Fruit fly (Drosophila melanogaster) whole organism, embryonic: Measurements from ENCODE around the gene CG34183.

Source experiments
- Abd-B ChIP-seq: fragments of 200-800 bp; sonication (Bioruptor generic); optimal IDR thresholded peaks from 2 replicates; lab custom pipeline; 2018; ENCODE audit warnings: missing biosample characterization, mild to moderate bottlenecking, missing genetic modification characterization, moderate library complexity
- Asciz ChIP-seq: fragments of 200-800 bp; sonication (Bioruptor generic); optimal IDR thresholded peaks from 2 replicates; lab custom pipeline; 2017; ENCODE audit warnings: missing biosample characterization, mild to moderate bottlenecking, missing genetic modification characterization, missing genetic modification reagents
- Awh ChIP-seq: fragments of 200-800 bp; sonication (Bioruptor generic); IDR thresholded peaks from 2 replicates; pipeline ENCODE4, ENCODE4 v1.3.6; 2022; ENCODE audit warnings: missing biosample characterization, missing genetic modification characterization
- B-H1 ChIP-seq: fragments of 200-800 bp; sonication (Bioruptor generic); IDR thresholded peaks from 3 replicates; pipeline ENCODE4 v1.3.6; 2022; ENCODE audit warnings: missing biosample characterization, missing genetic modification characterization
- Bgb ChIP-seq: fragments of 200-800 bp; sonication (Bioruptor generic); IDR thresholded peaks from 2 replicates; pipeline ENCODE4 v1.3.6; 2022; ENCODE audit warnings: missing biosample characterization, missing genetic modification characterization; ENCODE audit not compliant: partially characterized antibody
- CG10565 ChIP-seq: fragments of 200-800 bp; sonication (Bioruptor generic); optimal IDR thresholded peaks from 3 replicates; lab custom pipeline; 2016; ENCODE audit warnings: missing biosample characterization, mild to moderate bottlenecking, missing genetic modification characterization
- CG11696 ChIP-seq: fragments of 200-800 bp; sonication (Bioruptor generic); IDR thresholded peaks from 2 replicates; pipeline ENCODE4 v1.3.6; 2022; ENCODE audit warnings: missing biosample characterization, missing genetic modification characterization
- CG12391 ChIP-seq: fragments of 200-800 bp; sonication (Bioruptor generic); optimal IDR thresholded peaks from 3 replicates; lab custom pipeline; 2018; ENCODE audit warnings: missing biosample characterization, mild to moderate bottlenecking, missing genetic modification characterization, moderate library complexity
- CG12744 ChIP-seq: fragments of 200-800 bp; sonication (Bioruptor generic); optimal IDR thresholded peaks from 2 replicates; lab custom pipeline; 2016; ENCODE audit warnings: missing biosample characterization, missing genetic modification characterization
- CG14860 ChIP-seq: fragments of 200-800 bp; sonication (Bioruptor generic); IDR thresholded peaks from 3 replicates; pipeline ENCODE4 v1.3.6; 2022; ENCODE audit warnings: missing biosample characterization, missing genetic modification characterization; ENCODE audit not compliant: partially characterized antibody
- CG15696 ChIP-seq: fragments of 200-800 bp; sonication (Bioruptor generic); optimal IDR thresholded peaks from 2 replicates; lab custom pipeline; 2019; ENCODE audit warnings: missing biosample characterization, mild to moderate bottlenecking, missing genetic modification characterization, moderate library complexity
- CG16863 ChIP-seq: fragments of 200-800 bp; sonication (Bioruptor generic); optimal IDR thresholded peaks from 3 replicates; lab custom pipeline; 2016; ENCODE audit warnings: missing biosample characterization, missing genetic modification characterization
- CG17328 ChIP-seq: fragments of 200-800 bp; sonication (Bioruptor generic); IDR thresholded peaks from 2 replicates; pipeline ENCODE4 v1.3.6; 2022; ENCODE audit warnings: missing biosample characterization, missing genetic modification characterization
- CG17912 ChIP-seq: fragments of 200-800 bp; sonication (Bioruptor generic); optimal IDR thresholded peaks from 2 replicates; lab custom pipeline; 2018; ENCODE audit warnings: missing biosample characterization, mild to moderate bottlenecking, missing genetic modification characterization
- CG2202 ChIP-seq: fragments of 200-800 bp; sonication (Bioruptor generic); optimal IDR thresholded peaks from 2 replicates; lab custom pipeline; 2018; ENCODE audit warnings: missing biosample characterization, mild to moderate bottlenecking, missing genetic modification characterization
- CG31388 ChIP-seq: fragments of 200-800 bp; sonication (Bioruptor generic); optimal IDR thresholded peaks from 2 replicates; lab custom pipeline; 2016; ENCODE audit warnings: missing biosample characterization, missing genetic modification characterization
- CG42726 ChIP-seq: fragments of 200-800 bp; sonication (Bioruptor generic); IDR thresholded peaks from 2 replicates; pipeline ENCODE4 v1.3.6; 2022; ENCODE audit warnings: missing biosample characterization, missing genetic modification characterization; ENCODE audit not compliant: partially characterized antibody
- CG6813 ChIP-seq: fragments of 200-800 bp; sonication (Bioruptor generic); optimal IDR thresholded peaks from 2 replicates; lab custom pipeline; 2017; ENCODE audit warnings: missing biosample characterization, missing genetic modification characterization, mild to moderate bottlenecking, moderate library complexity, missing genetic modification reagents
- CG6854 ChIP-seq: fragments of 200-800 bp; sonication (Bioruptor generic); optimal IDR thresholded peaks from 3 replicates; lab custom pipeline; 2017; ENCODE audit warnings: missing biosample characterization, mild to moderate bottlenecking, missing genetic modification characterization
- CG7357 ChIP-seq: fragments of 200-800 bp; sonication (Bioruptor generic); IDR thresholded peaks from 3 replicates; pipeline ENCODE4 v1.3.6; 2022; ENCODE audit warnings: missing biosample characterization, missing genetic modification characterization
- CG7556 ChIP-seq: fragments of 200-800 bp; sonication (Bioruptor generic); optimal IDR thresholded peaks from 2 replicates; lab custom pipeline; 2017; ENCODE audit warnings: missing biosample characterization, mild to moderate bottlenecking, missing genetic modification characterization
- CG9215 ChIP-seq: fragments of 200-800 bp; sonication (Bioruptor generic); IDR thresholded peaks from 2 replicates; pipeline ENCODE4 v1.3.6; 2022; ENCODE audit warnings: missing biosample characterization, missing genetic modification characterization
- D19B ChIP-seq: fragments of 200-800 bp; sonication (Bioruptor generic); optimal IDR thresholded peaks from 2 replicates; lab custom pipeline; 2017; ENCODE audit warnings: missing biosample characterization, mild to moderate bottlenecking, missing genetic modification characterization
- Fer1 ChIP-seq: fragments of 200-800 bp; sonication (Bioruptor generic); optimal IDR thresholded peaks from 2 replicates; lab custom pipeline; 2017; ENCODE audit warnings: missing biosample characterization, mild to moderate bottlenecking, missing genetic modification characterization
- HLHmδ ChIP-seq: fragments of 200-800 bp; sonication (Bioruptor generic); optimal IDR thresholded peaks from 2 replicates; lab custom pipeline; 2018; ENCODE audit warnings: missing biosample characterization, mild to moderate bottlenecking, missing genetic modification characterization, moderate library complexity
- Jarid2 ChIP-seq: fragments of 200-800 bp; sonication (Bioruptor generic); optimal IDR thresholded peaks from 3 replicates; lab custom pipeline; 2017; ENCODE audit warnings: mild to moderate bottlenecking, missing biosample characterization, missing genetic modification reagents, missing genetic modification characterization
- Lim3 ChIP-seq: fragments of 200-800 bp; sonication (Bioruptor generic); IDR thresholded peaks from 2 replicates; pipeline ENCODE4 v1.3.6; 2022; ENCODE audit warnings: missing biosample characterization, missing genetic modification characterization
- Nf-YB ChIP-seq: fragments of 200-800 bp; sonication (Bioruptor generic); optimal IDR thresholded peaks from 3 replicates; lab custom pipeline; 2019; ENCODE audit warnings: missing biosample characterization, mild to moderate bottlenecking, missing genetic modification characterization, moderate library complexity
- Six4 ChIP-seq: fragments of 200-800 bp; sonication (Bioruptor generic); optimal IDR thresholded peaks from 2 replicates; lab custom pipeline; 2016; ENCODE audit warnings: missing biosample characterization, missing genetic modification characterization
- Sry-β ChIP-seq: fragments of 200-800 bp; sonication (Bioruptor generic); optimal IDR thresholded peaks from 2 replicates; lab custom pipeline; 2018; ENCODE audit warnings: missing biosample characterization, mild to moderate bottlenecking, missing genetic modification characterization, moderate library complexity
- bcd ChIP-seq: fragments of 200-800 bp; sonication (Bioruptor generic); optimal IDR thresholded peaks from 2 replicates; lab custom pipeline; 2017; ENCODE audit warnings: missing biosample characterization, mild to moderate bottlenecking, missing genetic modification characterization
- cas ChIP-seq: fragments of 200-800 bp; sonication (Bioruptor generic); IDR thresholded peaks from 2 replicates; pipeline ENCODE4 v1.3.6; 2022; ENCODE audit warnings: missing biosample characterization, missing genetic modification characterization
- chn ChIP-seq: fragments of 200-800 bp; sonication (Bioruptor generic); optimal IDR thresholded peaks from 2 replicates; lab custom pipeline; 2016; ENCODE audit warnings: missing biosample characterization, missing genetic modification characterization
- cwo ChIP-seq: fragments of 200-800 bp; sonication (Bioruptor generic); optimal IDR thresholded peaks from 3 replicates; lab custom pipeline; 2017; ENCODE audit warnings: missing biosample characterization, missing genetic modification characterization, mild to moderate bottlenecking, moderate library complexity, missing genetic modification reagents
- dmrt11E ChIP-seq: fragments of 200-800 bp; sonication (Bioruptor generic); optimal IDR thresholded peaks from 3 replicates; lab custom pipeline; 2018; ENCODE audit warnings: missing biosample characterization, mild to moderate bottlenecking, missing genetic modification characterization, moderate library complexity
- dpn ChIP-seq, 2 experiments: fragments of 200-800 bp; sonication (Bioruptor generic); optimal IDR thresholded peaks; 3 replicates each; lab custom pipeline; 2016; ENCODE audit warnings: missing biosample characterization in 2 of 2, missing genetic modification characterization in 2 of 2
- gro ChIP-seq: fragments of 200-800 bp; sonication (Bioruptor generic); optimal IDR thresholded peaks from 2 replicates; lab custom pipeline; 2016; ENCODE audit warnings: missing biosample characterization, missing genetic modification characterization
- peb ChIP-seq: fragments of 200-800 bp; sonication (Bioruptor generic); IDR thresholded peaks from 2 replicates; pipeline ENCODE4 v1.3.6; 2022; ENCODE audit warnings: missing biosample characterization, missing genetic modification characterization
- pfk ChIP-seq: fragments of 200-800 bp; sonication (Bioruptor generic); optimal IDR thresholded peaks from 2 replicates; lab custom pipeline; 2018; ENCODE audit warnings: missing biosample characterization, mild to moderate bottlenecking, missing genetic modification characterization, moderate library complexity
- pum ChIP-seq: fragments of 200-800 bp; sonication (Bioruptor generic); optimal IDR thresholded peaks from 2 replicates; lab custom pipeline; 2016; ENCODE audit warnings: missing biosample characterization, missing genetic modification characterization
- row ChIP-seq: fragments of 200-800 bp; sonication (Bioruptor generic); IDR thresholded peaks from 3 replicates; pipeline ENCODE4 v1.3.6; 2022; ENCODE audit warnings: missing biosample characterization, missing genetic modification characterization
- shn ChIP-seq: fragments of 200-800 bp; sonication (Bioruptor generic); optimal IDR thresholded peaks from 3 replicates; lab custom pipeline; 2016; ENCODE audit warnings: missing biosample characterization, missing genetic modification characterization
- sob ChIP-seq: fragments of 200-800 bp; sonication (Bioruptor generic); IDR thresholded peaks from 2 replicates; pipeline ENCODE4 v1.3.6; 2022; ENCODE audit warnings: missing biosample characterization, missing genetic modification characterization
- sqz ChIP-seq: fragments of 200-800 bp; sonication (Bioruptor generic); optimal IDR thresholded peaks from 3 replicates; lab custom pipeline; 2018; ENCODE audit warnings: missing biosample characterization, mild to moderate bottlenecking, missing genetic modification characterization
- unc-4 ChIP-seq: fragments of 200-800 bp; sonication (Bioruptor generic); IDR thresholded peaks from 2 replicates; pipeline ENCODE4 v1.3.6; 2022; ENCODE audit warnings: missing biosample characterization, missing genetic modification characterization; ENCODE audit not compliant: partially characterized antibody
- unpg ChIP-seq: fragments of 200-800 bp; sonication (Bioruptor generic); optimal IDR thresholded peaks from 3 replicates; lab custom pipeline; 2018; ENCODE audit warnings: missing biosample characterization, mild to moderate bottlenecking, missing genetic modification characterization, moderate library complexity
- zen2 ChIP-seq: fragments of 200-800 bp; sonication (Bioruptor generic); IDR thresholded peaks from 3 replicates; pipeline ENCODE4 v1.3.6; 2022; ENCODE audit warnings: missing biosample characterization, missing genetic modification characterization; ENCODE audit not compliant: partially characterized antibody

The CG34183 gene

DNA sequence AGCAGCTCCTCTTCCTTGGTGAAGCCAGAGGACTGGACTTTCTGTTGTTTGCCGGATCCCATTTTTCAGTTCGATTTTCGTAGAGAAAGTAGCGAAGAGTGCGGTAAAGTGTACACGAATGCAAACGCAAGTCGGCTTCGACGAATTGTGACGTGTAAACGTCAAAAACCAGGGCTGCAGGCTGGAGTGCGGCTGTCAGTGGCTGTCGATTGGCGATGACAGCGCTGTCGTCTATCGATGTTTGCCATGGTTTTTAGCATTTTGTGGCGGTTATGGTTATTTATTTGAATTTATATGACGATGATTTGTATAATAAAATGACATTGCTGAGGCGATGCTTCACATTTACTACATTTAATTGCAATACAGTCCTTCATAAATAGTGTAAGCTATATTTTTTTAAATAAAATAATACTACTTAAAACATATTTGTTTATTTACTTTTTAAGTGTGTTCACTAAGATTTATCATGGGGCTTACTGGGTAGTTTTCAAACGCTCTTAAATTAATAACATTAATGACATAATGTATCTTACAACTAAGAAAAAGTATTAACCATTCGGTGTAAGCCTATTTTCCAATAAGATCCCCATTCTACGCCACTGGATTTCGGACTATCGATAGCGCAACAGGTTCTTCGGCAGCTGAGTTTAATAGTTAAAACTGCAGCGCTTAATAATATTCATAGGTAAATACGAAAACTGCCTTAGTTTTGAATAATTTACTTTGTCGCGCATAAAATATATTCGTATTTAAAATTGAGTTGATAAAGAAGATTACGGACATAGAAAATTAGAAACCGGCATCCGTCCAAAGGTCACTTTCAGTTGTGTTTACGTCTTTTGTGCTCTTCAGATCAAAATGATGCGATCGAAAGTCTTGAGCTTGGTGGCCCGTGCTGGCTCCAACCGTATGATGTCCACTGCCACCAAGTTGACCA, 27.7 kb upstream of the CG34183 start, which contains the start of the genes CG5885 and CG4598 (continued):
- TF ChIP-seq CG12391 (tag; lab: Kevin White, UChicago) = peak; percentile 82
- TF ChIP-seq Nf-YB = peak; percentile 42
- peak; percentile 70 for TF ChIP-seq unpg
- no peak for TF ChIP-seq Jarid2 (GFP tag; lab: Kevin White, UChicago)
- TF ChIP-seq peb = no peak
- TF ChIP-seq dmrt11E = peak; percentile 45
- peak; percentile 56 for TF ChIP-seq CG15696 (tag; lab: Kevin White, UChicago)
- TF ChIP-seq CG14860 (GFP tag; lab: Robert Waterston, UW) = peak; percentile 68
- peak; percentile 71 for TF ChIP-seq CG7556 (GFP tag; lab: Kevin White, UChicago)
- peak; percentile 54 for TF ChIP-seq chn
- TF ChIP-seq Six4 (GFP tag; lab: Kevin White, UChicago) = no peak
- TF ChIP-seq pfk (GFP tag; lab: Kevin White, UChicago) = no peak
- TF ChIP-seq HLHmδ (GFP tag; lab: Kevin White, UChicago) = no peak
- no peak for TF ChIP-seq cas (GFP tag; lab: Robert Waterston, UW)
- peak; percentile 23 for TF ChIP-seq CG6813 (GFP tag; lab: Kevin White, UChicago)
- no peak for TF ChIP-seq pum (GFP tag; lab: Kevin White, UChicago)
- peak; percentile 48 for TF ChIP-seq Fer1
- peak; percentile 72; the same call in 2 of the 3 replicates for TF ChIP-seq zen2
- TF ChIP-seq shn = peak; percentile 9
- peak; percentile 46 for TF ChIP-seq CG17912 (GFP tag; lab: Kevin White, UChicago)
- peak; percentile 76 for TF ChIP-seq CG42726 (GFP tag; lab: Robert Waterston, UW)
- TF ChIP-seq Awh (GFP tag; lab: Robert Waterston, UW) = peak; percentile 78
- no peak for TF ChIP-seq CG7357 (GFP tag; lab: Robert Waterston, UW)
- peak; percentile 44 for TF ChIP-seq Abd-B (GFP tag; lab: Kevin White, UChicago)
- TF ChIP-seq sob = peak; percentile 47; the same call in 1 of the 2 replicates
- TF ChIP-seq CG17328 (GFP tag; lab: Robert Waterston, UW) = peak; percentile 70
- peak; percentile 38 to 74 for TF ChIP-seq dpn (GFP tag; optimal IDR thresholded peaks at IDR 0.05; lab: Kevin White, UChicago)
- peak; percentile 15 for TF ChIP-seq cwo (GFP tag; lab: Kevin White, UChicago)
- TF ChIP-seq CG12744 = no peak
- no peak for TF ChIP-seq B-H1 (GFP tag; lab: Robert Waterston, UW)
- peak; percentile 47 for TF ChIP-seq CG2202 (tag; lab: Kevin White, UChicago)
- TF ChIP-seq sqz (GFP tag; lab: Kevin White, UChicago) = no peak
- peak; percentile 27 for TF ChIP-seq CG16863 (GFP tag; lab: Kevin White, UChicago)
- TF ChIP-seq Bgb (GFP tag; lab: Robert Waterston, UW) = peak; percentile 76
- no peak for TF ChIP-seq CG10565 (GFP tag; lab: Kevin White, UChicago)
- peak; percentile 80 for TF ChIP-seq unc-4 (GFP tag; lab: Robert Waterston, UW)
- TF ChIP-seq CG31388 (GFP tag; lab: Kevin White, UChicago) = no peak
- peak; percentile 37 for TF ChIP-seq bcd
- no peak for TF ChIP-seq Sry-β (GFP tag; lab: Kevin White, UChicago)
- TF ChIP-seq Asciz (GFP tag; lab: Kevin White, UChicago) = peak; percentile 31
- peak; percentile 35 for TF ChIP-seq CG6854
- no peak for TF ChIP-seq gro (GFP tag; lab: Kevin White, UChicago)
- no peak for TF ChIP-seq Lim3
- peak; percentile 81 for TF ChIP-seq row (GFP tag; lab: Robert Waterston, UW)
- 0 out of 2 replicates have a peak, but pooled peaks have one; percentile 28 for TF ChIP-seq CG11696 (GFP tag; lab: Robert Waterston, UW)
- 0 out of 2 replicates have a peak, but pooled peaks have one; percentile 13 for TF ChIP-seq CG9215 (GFP tag; lab: Robert Waterston, UW)
- peak; percentile 13 for TF ChIP-seq D19B
